Fruit fly (Drosophila melanogaster): ENCODE results near the gene mio.

DNA sequence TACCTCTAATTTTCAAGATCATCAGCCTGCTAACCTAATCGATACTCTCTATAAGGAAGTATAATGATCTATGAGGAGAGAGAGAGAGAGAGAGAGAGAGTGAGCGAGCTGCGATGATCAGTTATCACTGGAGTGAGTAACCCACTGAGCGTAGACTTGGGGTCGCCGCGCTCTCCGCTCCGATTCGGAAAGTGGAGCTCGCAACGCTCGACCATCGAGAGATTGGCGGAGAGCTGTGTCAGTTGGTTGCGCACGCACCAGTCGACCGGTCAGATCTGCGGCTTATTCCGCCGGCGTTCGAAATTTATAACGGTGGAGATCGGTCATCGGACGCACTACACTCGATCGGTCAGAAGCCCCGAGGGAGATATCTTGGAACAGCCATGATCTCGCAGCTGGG, 25.0 kb downstream of the mio start, which contains the start of gene CG4267:
- no peak for TF ChIP-seq psq (optimal IDR thresholded peaks at IDR 0.05)
- no peak for TF ChIP-seq Sin3A (optimal IDR thresholded peaks at IDR 0.05)
